Worm (Caenorhabditis elegans): ENCODE measurements around the gene C53B4.3.
A peak's percentile ranks its signal among the peaks of the same experiment; 100 is the strongest.

The C53B4.3 gene

DNA sequence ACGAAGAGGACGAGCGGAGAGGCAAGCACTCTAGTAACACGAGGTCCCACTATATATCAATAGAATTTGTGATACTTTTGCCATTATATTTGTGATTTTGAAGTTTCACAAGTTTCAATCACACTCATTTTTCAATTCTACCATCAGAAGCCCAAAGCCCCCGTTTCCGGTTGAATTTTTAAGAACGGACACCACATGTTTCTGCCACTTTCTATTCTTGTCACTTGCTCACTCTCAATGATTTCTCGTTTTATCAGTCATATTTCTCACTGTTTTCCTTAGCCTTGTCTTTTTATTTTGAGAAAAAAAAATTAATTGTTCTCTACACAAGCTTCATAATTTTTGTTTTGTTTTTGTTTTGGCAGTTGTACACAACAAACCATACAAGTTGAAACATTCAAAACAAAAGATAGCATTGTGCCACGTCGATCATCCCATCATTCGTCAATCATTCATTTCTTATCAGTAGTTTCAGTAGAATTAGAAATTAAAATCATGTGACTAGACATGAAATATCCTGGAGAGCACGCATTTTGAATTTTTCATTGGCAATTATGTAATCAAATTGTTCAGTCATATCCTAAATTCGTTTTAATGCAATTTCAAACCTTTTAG lies 21.5 kb downstream of the C53B4.3 start:
- TF ChIP-seq unc-62 (GFP tag; optimal IDR thresholded peaks at IDR 0.05): no peak
- TF ChIP-seq rnt-1 (tag; optimal IDR thresholded peaks at IDR 0.05): no peak
- TF ChIP-seq efl-1 (optimal IDR thresholded peaks at IDR 0.05): no peak
- peak in 1 of 2 experiments; percentile 90 for TF ChIP-seq efl-1 (GFP tag; optimal IDR thresholded peaks at IDR 0.05 in 1 of 2)
- peak; percentile 16 for TF ChIP-seq elt-2 (tag; optimal IDR thresholded peaks at IDR 0.05)

ce11 chrIV:8949078-8950039 lies 24.2 kb downstream of the C53B4.3 start:
- TF ChIP-seq blmp-1 (tag; optimal IDR thresholded peaks at IDR 0.05): peak; percentile 92
- TF ChIP-seq lsy-2 (tag; optimal IDR thresholded peaks at IDR 0.05): peak; percentile 81 to 82
- TF ChIP-seq hpl-2 (GFP tag; optimal IDR thresholded peaks at IDR 0.05): no peak
- no peak for TF ChIP-seq F16B12.6 (tag; optimal IDR thresholded peaks at IDR 0.05)
- no peak for TF ChIP-seq dsc-1 (tag; optimal IDR thresholded peaks at IDR 0.05)
- TF ChIP-seq pag-3 (tag; optimal IDR thresholded peaks at IDR 0.05; ENCODE audit: borderline replicate concordance, insufficient read depth): no peak
- TF ChIP-seq nhr-12 (tag; optimal IDR thresholded peaks at IDR 0.05): no peak
- peak; percentile 68 for TF ChIP-seq skn-1 (tag; optimal IDR thresholded peaks at IDR 0.05)
- no peak for TF ChIP-seq fkh-4 (tag; optimal IDR thresholded peaks at IDR 0.05; ENCODE audit: borderline replicate concordance)
- TF ChIP-seq zip-4 (GFP tag; optimal IDR thresholded peaks at IDR 0.05): no peak
- TF ChIP-seq lin-15B (tag; optimal IDR thresholded peaks at IDR 0.05): no peak
- TF ChIP-seq unc-30 (tag; optimal IDR thresholded peaks at IDR 0.05): no peak
- no peak for TF ChIP-seq unc-86 (tag; optimal IDR thresholded peaks at IDR 0.05)
- no peak for TF ChIP-seq Y116A8C.19 (tag; optimal IDR thresholded peaks at IDR 0.05; ENCODE audit: borderline replicate concordance)
- no peak for TF ChIP-seq mef-2 (tag; optimal IDR thresholded peaks at IDR 0.05)
- TF ChIP-seq zag-1 (tag; optimal IDR thresholded peaks at IDR 0.05): no peak
- TF ChIP-seq nhr-47 (tag; optimal IDR thresholded peaks at IDR 0.05): peak; percentile 88
- peak in 1 of 2 experiments; percentile 99 for TF ChIP-seq mdl-1 (tag; optimal IDR thresholded peaks at IDR 0.05)
- peak; percentile 95 for TF ChIP-seq nhr-20 (tag; optimal IDR thresholded peaks at IDR 0.05)
- TF ChIP-seq unc-62 (GFP tag; optimal IDR thresholded peaks at IDR 0.05): no peak
- TF ChIP-seq vab-15 (tag; optimal IDR thresholded peaks at IDR 0.05): peak; percentile 46
- no peak for TF ChIP-seq nhr-237 (tag; optimal IDR thresholded peaks at IDR 0.05)
- TF ChIP-seq ceh-82 (tag; optimal IDR thresholded peaks at IDR 0.05): no peak
- peak; percentile 79 for TF ChIP-seq tbx-2 (tag; optimal IDR thresholded peaks at IDR 0.05)
- TF ChIP-seq swsn-7 (tag; optimal IDR thresholded peaks at IDR 0.05): peak; percentile 70
- peak; percentile 60 for TF ChIP-seq ama-1 (optimal IDR thresholded peaks at IDR 0.05)
- TF ChIP-seq elt-3 (tag; optimal IDR thresholded peaks at IDR 0.05): peak in 2 of 6 experiments; percentile 86 to 88
- no peak for TF ChIP-seq ztf-4 (tag; optimal IDR thresholded peaks at IDR 0.05)
- peak; percentile 51 for TF ChIP-seq C16A3.4 (tag; optimal IDR thresholded peaks at IDR 0.05)
- TF ChIP-seq nhr-28 (tag; optimal IDR thresholded peaks at IDR 0.05): no peak
- TF ChIP-seq unc-130 (tag; optimal IDR thresholded peaks at IDR 0.05): peak; percentile 48
- TF ChIP-seq pax-3 (tag; optimal IDR thresholded peaks at IDR 0.05): peak; percentile 65
- no peak for TF ChIP-seq nhr-76 (tag; optimal IDR thresholded peaks at IDR 0.05)
- TF ChIP-seq fkh-10 (GFP tag; optimal IDR thresholded peaks at IDR 0.05): no peak
- TF ChIP-seq rnt-1 (tag; optimal IDR thresholded peaks at IDR 0.05): peak; percentile 29
- peak; percentile 92 for TF ChIP-seq nhr-90 (tag; optimal IDR thresholded peaks at IDR 0.05; ENCODE audit: poor library complexity)
- peak; percentile 21; the same call in 1 of the 2 replicates for TF ChIP-seq isw-1 (GFP tag; IDR thresholded peaks at IDR 0.05)
- TF ChIP-seq hlh-17 (GFP tag; optimal IDR thresholded peaks at IDR 0.05; ENCODE audit: borderline replicate concordance): no peak
- TF ChIP-seq mab-9 (GFP tag; IDR thresholded peaks at IDR 0.05): peak; percentile 55
- TF ChIP-seq sox-4 (tag; optimal IDR thresholded peaks at IDR 0.05): no peak
- TF ChIP-seq lin-13 (GFP tag; optimal IDR thresholded peaks at IDR 0.05): peak; percentile 22
- peak; percentile 93 for TF ChIP-seq snu-23 (GFP tag; optimal IDR thresholded peaks at IDR 0.05)
- TF ChIP-seq grh-1 (GFP tag; IDR thresholded peaks at IDR 0.05): peak; percentile 94; the same call in 1 of the 2 replicates
- TF ChIP-seq hlh-4 (tag; optimal IDR thresholded peaks at IDR 0.05): no peak
- TF ChIP-seq lin-35 (GFP tag; optimal IDR thresholded peaks at IDR 0.05): peak; percentile 9 to 91

Measured in whole organism, L1 larva.